Fruit fly (Drosophila melanogaster) whole organism, prepupa: ENCODE data around the gene CG31729.

Source experiments
- Blimp-1 ChIP-seq: fragments of 200-800 bp; sonication (Bioruptor generic); optimal IDR thresholded peaks from 3 replicates; lab custom pipeline; 2017; ENCODE audit warnings: missing biosample characterization, missing genetic modification characterization, mild to moderate bottlenecking, moderate library complexity, missing genetic modification reagents
- CG10669 ChIP-seq: fragments of 200-800 bp; sonication (Bioruptor generic); optimal IDR thresholded peaks from 3 replicates; lab custom pipeline; 2018; ENCODE audit warnings: missing biosample characterization, mild to moderate bottlenecking, missing genetic modification characterization, moderate library complexity
- CG11294 ChIP-seq: fragments of 200-800 bp; sonication (Bioruptor generic); IDR thresholded peaks from 2 replicates; pipeline ENCODE4 v1.3.6; 2022; ENCODE audit warnings: missing biosample characterization, missing genetic modification characterization
- CG11762 ChIP-seq: fragments of 200-800 bp; sonication (Bioruptor generic); optimal IDR thresholded peaks from 3 replicates; lab custom pipeline; 2016; ENCODE audit warnings: missing biosample characterization, missing genetic modification characterization; ENCODE audit not compliant: insufficient read depth
- CG1621 ChIP-seq: fragments of 200-800 bp; sonication (Bioruptor generic); optimal IDR thresholded peaks from 3 replicates; lab custom pipeline; 2018; ENCODE audit warnings: missing biosample characterization, mild to moderate bottlenecking, missing genetic modification characterization
- CG3032 ChIP-seq: fragments of 200-800 bp; optimal IDR thresholded peaks from 2 replicates; lab custom pipeline; 2019; ENCODE audit warnings: missing biosample characterization, mild to moderate bottlenecking, missing genetic modification characterization, moderate library complexity
- CG31627 ChIP-seq: fragments of 200-800 bp; sonication (Bioruptor generic); optimal IDR thresholded peaks from 3 replicates; lab custom pipeline; 2016; ENCODE audit warnings: missing biosample characterization, missing genetic modification characterization
- CG32006 ChIP-seq: fragments of 200-800 bp; sonication (Bioruptor generic); optimal IDR thresholded peaks from 3 replicates; lab custom pipeline; 2017; ENCODE audit warnings: missing biosample characterization, mild to moderate bottlenecking, missing genetic modification characterization
- CG34406 ChIP-seq: fragments of 200-800 bp; sonication (Bioruptor generic); optimal IDR thresholded peaks from 3 replicates; lab custom pipeline; 2016; ENCODE audit warnings: missing biosample characterization, missing genetic modification characterization
- CG6163 ChIP-seq: fragments of 200-800 bp; sonication (Bioruptor generic); IDR thresholded peaks from 3 replicates; pipeline ENCODE4 v1.3.6; 2022; ENCODE audit warnings: missing biosample characterization, missing genetic modification characterization
- CG6792 ChIP-seq: fragments of 200-800 bp; sonication (Bioruptor generic); optimal IDR thresholded peaks from 3 replicates; lab custom pipeline; 2016; ENCODE audit warnings: missing biosample characterization, missing genetic modification characterization
- CG6808 ChIP-seq: fragments of 200-800 bp; sonication (Bioruptor generic); optimal IDR thresholded peaks from 3 replicates; lab custom pipeline; 2017; ENCODE audit warnings: missing biosample characterization, missing genetic modification characterization, mild to moderate bottlenecking, moderate library complexity, missing genetic modification reagents
- CG6854 ChIP-seq: fragments of 200-800 bp; sonication (Bioruptor generic); optimal IDR thresholded peaks from 2 replicates; lab custom pipeline; 2017; ENCODE audit warnings: missing biosample characterization, mild to moderate bottlenecking, missing genetic modification characterization
- CG8119 ChIP-seq: fragments of 200-800 bp; sonication (Bioruptor generic); IDR thresholded peaks from 3 replicates; pipeline ENCODE4 v1.3.6; 2022; ENCODE audit warnings: missing biosample characterization, missing genetic modification characterization
- CG8319 ChIP-seq: fragments of 200-800 bp; sonication (Bioruptor generic); optimal IDR thresholded peaks from 3 replicates; lab custom pipeline; 2016; ENCODE audit warnings: missing biosample characterization, missing genetic modification characterization
- Eip75B ChIP-seq: fragments of 200-800 bp; sonication (Bioruptor generic); optimal IDR thresholded peaks from 3 replicates; lab custom pipeline; 2016; ENCODE audit warnings: missing biosample characterization, missing genetic modification characterization
- Eip78C ChIP-seq: fragments of 200-800 bp; sonication (Bioruptor generic); peaks from one replicate; lab custom pipeline; 2016; ENCODE audit warnings: missing biosample characterization, missing genetic modification characterization
- Ets21C ChIP-seq: fragments of 200-800 bp; sonication (Bioruptor generic); optimal IDR thresholded peaks from 3 replicates; lab custom pipeline; 2016; ENCODE audit warnings: missing biosample characterization, missing genetic modification characterization
- Hr38 ChIP-seq: sonication (Bioruptor generic); optimal IDR thresholded peaks from 2 replicates; lab custom pipeline; 2016; ENCODE audit warnings: missing biosample characterization, missing genetic modification characterization
- Smox ChIP-seq: fragments of 200-800 bp; sonication (Bioruptor generic); optimal IDR thresholded peaks from 3 replicates; lab custom pipeline; 2016; ENCODE audit warnings: missing biosample characterization, missing genetic modification characterization
- Sox14 ChIP-seq: fragments of 200-800 bp; sonication (Bioruptor generic); optimal IDR thresholded peaks from 3 replicates; lab custom pipeline; 2016; ENCODE audit warnings: missing biosample characterization, missing genetic modification characterization
- acj6 ChIP-seq: fragments of 200-800 bp; sonication (Bioruptor generic); optimal IDR thresholded peaks from 3 replicates; lab custom pipeline; 2016; ENCODE audit warnings: missing biosample characterization, missing genetic modification characterization
- cyc ChIP-seq: fragments of 200-800 bp; sonication (Bioruptor generic); optimal IDR thresholded peaks from 3 replicates; lab custom pipeline; 2016; ENCODE audit warnings: missing biosample characterization, missing genetic modification characterization
- dac ChIP-seq: fragments of 200-800 bp; sonication (Bioruptor generic); optimal IDR thresholded peaks from 2 replicates; lab custom pipeline; 2017; ENCODE audit warnings: missing biosample characterization, mild to moderate bottlenecking, missing genetic modification characterization
- dsx ChIP-seq: fragments of 200-800 bp; optimal IDR thresholded peaks from 3 replicates; lab custom pipeline; 2019; ENCODE audit warnings: missing biosample characterization, mild to moderate bottlenecking, missing genetic modification characterization, moderate library complexity; ENCODE audit not compliant: poor library complexity, severe bottlenecking
- esn ChIP-seq: fragments of 200-800 bp; sonication (Bioruptor generic); optimal IDR thresholded peaks from 2 replicates; lab custom pipeline; 2016; ENCODE audit warnings: missing biosample characterization, mild to moderate bottlenecking, missing genetic modification characterization, moderate library complexity
- fd59A ChIP-seq: fragments of 200-800 bp; sonication (Bioruptor generic); optimal IDR thresholded peaks from 2 replicates; lab custom pipeline; 2017; ENCODE audit warnings: missing biosample characterization, mild to moderate bottlenecking, missing genetic modification characterization, missing genetic modification reagents
- fkh ChIP-seq: fragments of 200-800 bp; sonication (Bioruptor generic); optimal IDR thresholded peaks from 3 replicates; lab custom pipeline; 2017; ENCODE audit warnings: missing biosample characterization, mild to moderate bottlenecking, missing genetic modification characterization, moderate library complexity
- salr ChIP-seq, 2 experiments: fragments of 200-800 bp; sonication (Bioruptor generic); optimal IDR thresholded peaks; 3 replicates each; lab custom pipeline; 2016 to 2018; ENCODE audit warnings: missing biosample characterization in 2 of 2, missing genetic modification characterization in 2 of 2, mild to moderate bottlenecking in 1 of 2
- topi ChIP-seq: fragments of 200-800 bp; sonication (Bioruptor generic); optimal IDR thresholded peaks from 3 replicates; lab custom pipeline; 2016; ENCODE audit warnings: missing biosample characterization, missing genetic modification characterization

CG31729 gene

DNA sequence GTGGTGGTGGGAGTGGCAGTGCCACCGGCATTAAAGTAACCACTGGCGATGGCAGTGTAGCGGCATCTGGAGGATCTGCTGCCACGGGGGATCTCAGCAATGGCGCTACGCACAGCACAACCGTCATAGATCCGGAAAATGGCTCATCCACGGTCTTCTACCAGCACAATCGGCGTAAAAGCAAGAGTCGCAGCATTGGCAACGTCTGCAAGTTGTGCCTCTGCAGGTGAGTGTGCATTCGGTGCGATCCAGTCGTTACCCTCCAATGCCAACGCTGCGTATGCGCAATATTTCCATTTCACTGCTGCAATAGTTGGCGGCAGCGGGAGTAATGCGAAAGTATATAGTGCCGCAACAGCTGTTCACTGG is 1.3 kb downstream of the CG31729 start (continued):
- no peak for TF ChIP-seq cyc (GFP tag; lab: Kevin White, UChicago)
- TF ChIP-seq CG34406 (GFP tag; lab: Kevin White, UChicago): no peak
- TF ChIP-seq salr (GFP tag; optimal IDR thresholded peaks at IDR 0.05; lab: Kevin White, UChicago): no peak
- no peak for TF ChIP-seq Hr38 (GFP tag; lab: Kevin White, UChicago)
- TF ChIP-seq esn (GFP tag; lab: Kevin White, UChicago): no peak
- TF ChIP-seq acj6 (GFP tag; lab: Kevin White, UChicago): no peak
- TF ChIP-seq CG6163 (GFP tag; lab: Robert Waterston, UW): 0 out of 3 replicates have a peak, but pooled peaks have one; percentile 49
- TF ChIP-seq topi (GFP tag; lab: Kevin White, UChicago): no peak
- no peak for TF ChIP-seq CG6808 (GFP tag; lab: Kevin White, UChicago)
- TF ChIP-seq Eip75B (GFP tag; lab: Kevin White, UChicago): no peak
- no peak for TF ChIP-seq fkh (GFP tag; lab: Kevin White, UChicago)
- TF ChIP-seq CG8319: no peak

DNA sequence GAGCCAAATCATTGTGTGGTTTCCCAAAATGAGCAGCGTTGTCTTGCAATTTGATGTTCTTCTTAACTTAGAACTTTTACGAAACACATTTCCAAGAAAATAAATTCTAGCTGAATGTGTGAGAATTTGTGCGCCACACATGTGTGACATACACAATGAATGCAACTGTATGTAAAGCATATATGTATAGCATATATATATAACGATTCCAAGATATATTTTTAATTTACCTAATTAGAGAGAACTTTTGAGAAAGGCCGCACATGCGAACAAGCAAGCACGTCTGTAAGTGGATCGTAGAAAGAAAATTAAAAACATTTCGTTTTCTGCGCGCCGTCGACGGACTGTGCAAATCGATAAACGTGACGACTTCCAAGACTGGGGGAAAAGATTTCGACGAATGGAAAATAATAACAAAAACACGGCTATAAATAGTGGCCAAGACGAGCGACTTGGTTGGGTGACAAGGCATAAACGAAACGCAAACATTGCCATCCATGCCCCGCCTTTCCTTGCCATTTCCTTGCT is 2.2 kb downstream of the CG31729 start:
- TF ChIP-seq Eip78C (GFP tag; lab: Kevin White, UChicago) (peak; percentile 51), Smox (GFP tag; lab: Kevin White, UChicago) (no peak)

DNA sequence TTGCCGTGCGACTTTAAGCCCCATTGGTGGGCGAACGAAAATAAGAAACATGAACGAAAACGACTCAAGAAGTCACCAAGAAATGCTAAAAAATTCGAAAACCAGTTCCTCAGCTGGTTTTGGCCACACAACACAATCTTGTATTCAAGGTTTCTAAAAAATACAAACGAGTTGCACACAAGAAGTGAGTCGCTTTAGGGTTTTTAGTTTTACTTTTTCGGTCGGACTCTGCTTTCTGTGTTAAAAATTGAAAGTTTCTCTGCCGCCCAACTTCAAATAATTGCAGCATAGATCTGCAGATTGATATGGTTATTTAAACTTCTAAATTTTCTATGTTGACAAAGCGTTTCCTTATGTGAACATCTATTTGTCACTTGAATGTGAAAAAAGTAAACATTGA is 2.8 kb downstream of the CG31729 start, which contains the start of gene CG16824:
TSS of gene CG16824 (plus strand) at position 384 of the 400 bp plus-strand sequence.
- peak; percentile 2 for TF ChIP-seq Blimp-1 (GFP tag; lab: Kevin White, UChicago)
- no peak for TF ChIP-seq topi (GFP tag; lab: Kevin White, UChicago)
- no peak for TF ChIP-seq CG6808 (GFP tag; lab: Kevin White, UChicago)
- TF ChIP-seq, all 60 proteins: peak for 1

DNA sequence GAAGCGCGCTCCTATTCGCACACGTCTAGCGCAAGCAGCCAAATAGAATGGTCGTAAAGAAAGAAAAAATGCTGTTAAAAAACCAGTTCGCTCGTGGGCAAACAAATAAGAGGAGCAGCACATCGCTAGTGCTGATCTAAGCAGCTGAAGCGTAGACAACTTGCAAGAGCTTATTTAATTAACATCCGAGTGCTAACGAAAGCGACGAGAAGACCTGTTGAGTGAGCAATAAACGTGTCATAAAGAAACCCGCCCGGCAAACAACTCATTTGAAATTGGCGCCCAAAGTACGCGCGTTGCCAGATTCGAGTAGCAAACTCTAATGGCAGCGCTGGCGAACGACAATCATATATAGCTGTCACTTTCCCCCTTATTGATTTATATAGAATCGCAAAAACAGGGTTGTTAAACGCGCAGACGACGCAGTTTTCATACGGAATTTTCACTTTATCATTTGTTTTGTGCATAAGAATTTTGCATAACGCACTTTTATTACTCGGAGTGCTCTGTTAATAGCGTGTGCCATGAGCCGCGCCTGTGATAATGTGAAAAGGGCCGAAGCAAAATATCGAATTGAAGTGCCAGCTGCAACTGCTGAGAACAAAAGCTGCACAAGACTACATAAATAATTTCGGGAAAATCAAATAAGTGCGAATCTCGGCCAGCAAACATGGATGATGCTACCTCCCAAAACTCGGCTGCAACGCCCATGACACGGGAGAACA is 6.3 kb downstream of the CG31729 start:
- TF ChIP-seq fkh (GFP tag; lab: Kevin White, UChicago): peak; percentile 80
- no peak for TF ChIP-seq dac (GFP tag; lab: Kevin White, UChicago)
- peak; percentile 6 for TF ChIP-seq Blimp-1 (GFP tag; lab: Kevin White, UChicago)
- no peak for TF ChIP-seq acj6 (GFP tag; lab: Kevin White, UChicago)
- TF ChIP-seq salr (GFP tag; optimal IDR thresholded peaks at IDR 0.05; lab: Kevin White, UChicago): no peak
- TF ChIP-seq CG31627: no peak
- TF ChIP-seq CG11294: no peak
- peak; percentile 45 for TF ChIP-seq Sox14 (GFP tag; lab: Kevin White, UChicago)

DNA sequence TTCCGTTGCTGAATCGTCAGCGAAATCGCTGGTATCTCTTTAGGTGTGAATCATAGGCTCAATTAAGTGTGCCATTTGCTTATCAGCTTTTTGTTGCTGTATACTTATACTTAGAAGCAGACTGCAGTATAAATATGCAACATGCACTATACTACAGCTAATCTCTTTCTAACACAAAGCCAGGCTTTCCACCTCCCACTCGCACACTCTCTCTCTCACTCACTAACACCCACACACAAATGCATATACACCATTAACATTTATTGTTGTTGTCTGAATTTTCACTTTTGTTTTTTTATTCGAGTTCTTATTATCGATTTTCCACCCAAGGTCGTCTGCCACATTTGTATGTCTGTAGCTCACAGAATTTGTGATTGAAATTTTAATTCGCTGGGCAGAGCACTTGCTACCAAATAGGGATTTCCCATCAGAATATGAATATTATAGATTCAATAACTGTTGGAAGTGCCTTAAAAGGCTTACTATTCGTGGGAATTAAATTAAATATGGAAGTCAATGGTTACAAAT is 7.0 kb downstream of the CG31729 start:
- TF ChIP-seq dac (GFP tag; lab: Kevin White, UChicago) (no peak), Ets21C (GFP tag; lab: Kevin White, UChicago) (no peak), CG10669 (GFP tag; lab: Kevin White, UChicago) (no peak), fkh (GFP tag; lab: Kevin White, UChicago) (no peak), CG34406 (GFP tag; lab: Kevin White, UChicago) (no peak), CG6792 (GFP tag; lab: Kevin White, UChicago) (no peak), esn (GFP tag; lab: Kevin White, UChicago) (no peak), dsx (GFP tag; lab: Kevin White, UChicago) (no peak), topi (GFP tag; lab: Kevin White, UChicago) (no peak), CG6854 (GFP tag; lab: Kevin White, UChicago) (no peak), fd59A (no peak), CG32006 (GFP tag; lab: Kevin White, UChicago) (no peak), CG8119 (GFP tag; lab: Robert Waterston, UW) (no peak)

DNA sequence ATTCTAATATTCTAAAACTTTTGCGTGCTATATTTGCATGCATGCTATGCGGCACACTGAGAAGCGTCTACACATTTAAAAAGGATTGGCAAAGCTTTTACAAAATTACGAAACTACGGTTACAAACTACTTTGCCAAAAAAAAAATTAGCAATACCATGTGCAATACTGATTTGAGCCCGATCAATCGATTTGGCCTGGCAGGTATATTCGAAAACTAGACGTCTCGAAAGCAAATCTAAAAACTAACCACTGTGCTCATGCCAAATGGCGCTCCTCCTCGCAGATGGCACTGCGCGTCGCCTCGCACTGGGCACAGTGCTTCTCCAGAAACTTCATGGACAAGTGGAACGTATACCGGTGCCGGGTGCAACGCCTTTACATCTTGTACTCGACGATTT is 14.7 kb downstream of the CG31729 start, which contains the start of gene CG16825:
TSS of gene CG16825 (plus strand) at position 301 of the 400 bp plus-strand sequence.
- TF ChIP-seq Smox (GFP tag; lab: Kevin White, UChicago): no peak
- TF ChIP-seq CG3032 (tag; lab: Kevin White, UChicago): no peak
- no peak for TF ChIP-seq fd59A
- no peak for TF ChIP-seq CG8319
- no peak for TF ChIP-seq Ets21C (GFP tag; lab: Kevin White, UChicago)
- TF ChIP-seq CG11762 (GFP tag; lab: Kevin White, UChicago): no peak
- TF ChIP-seq dac (GFP tag; lab: Kevin White, UChicago): no peak
- no peak for TF ChIP-seq CG1621
- TF ChIP-seq CG6163 (GFP tag; lab: Robert Waterston, UW): no peak
- no peak for TF ChIP-seq Eip75B (GFP tag; lab: Kevin White, UChicago)
